Fruit fly (Drosophila melanogaster): ENCODE results near the gene Mon1.

Gene Mon1

dm6 chr2L:4886645-4887044, 36.2 kb downstream of the Mon1 start:
- TF ChIP-seq Sin3A (optimal IDR thresholded peaks at IDR 0.05) (no peak), h (optimal IDR thresholded peaks at IDR 0.05) (no peak), insv (optimal IDR thresholded peaks at IDR 0.05) (no peak), Myc (optimal IDR thresholded peaks at IDR 0.05) (no peak), psq (optimal IDR thresholded peaks at IDR 0.05) (no peak), ttk (optimal IDR thresholded peaks at IDR 0.05) (no peak)

- TF ChIP-seq psq (optimal IDR thresholded peaks at IDR 0.05) (no peak), h (optimal IDR thresholded peaks at IDR 0.05) (no peak), ttk (optimal IDR thresholded peaks at IDR 0.05) (no peak), Sin3A (optimal IDR thresholded peaks at IDR 0.05) (no peak), Myc (optimal IDR thresholded peaks at IDR 0.05) (no peak), insv (optimal IDR thresholded peaks at IDR 0.05) (no peak)
Measured at dm6 chr2L:4887382-4888219, 37.2 kb downstream of the Mon1 start.

- TF ChIP-seq psq (optimal IDR thresholded peaks at IDR 0.05), result no peak
- no peak for TF ChIP-seq insv (optimal IDR thresholded peaks at IDR 0.05)
- TF ChIP-seq ttk (optimal IDR thresholded peaks at IDR 0.05), result no peak
- no peak for TF ChIP-seq Sin3A (optimal IDR thresholded peaks at IDR 0.05)
- TF ChIP-seq Myc (optimal IDR thresholded peaks at IDR 0.05), result no peak
- no peak for TF ChIP-seq h (optimal IDR thresholded peaks at IDR 0.05)
Measured at dm6 chr2L:4888541-4888940, 38.1 kb downstream of the Mon1 start.

dm6 chr2L:4889451-4890045, 39.1 kb downstream of the Mon1 start, which contains the start of gene CG15625:
TSS of gene CG15625 (plus strand) at chr2L:4889995.
- TF ChIP-seq ttk (optimal IDR thresholded peaks at IDR 0.05) (no peak), Myc (optimal IDR thresholded peaks at IDR 0.05) (no peak), psq (optimal IDR thresholded peaks at IDR 0.05) (no peak), insv (optimal IDR thresholded peaks at IDR 0.05) (no peak), Sin3A (optimal IDR thresholded peaks at IDR 0.05) (no peak), h (optimal IDR thresholded peaks at IDR 0.05) (no peak)

- TF ChIP-seq insv (optimal IDR thresholded peaks at IDR 0.05) (no peak), Sin3A (optimal IDR thresholded peaks at IDR 0.05) (no peak), Myc (optimal IDR thresholded peaks at IDR 0.05) (no peak), h (optimal IDR thresholded peaks at IDR 0.05) (no peak), psq (optimal IDR thresholded peaks at IDR 0.05) (no peak), ttk (optimal IDR thresholded peaks at IDR 0.05) (no peak)
Measured at dm6 chr2L:4891914-4892469, 41.6 kb downstream of the Mon1 start, which contains the start of gene CG3036. TSS of gene CG3036 (plus strand) at chr2L:4892112.

- no peak for TF ChIP-seq ttk (optimal IDR thresholded peaks at IDR 0.05)
- no peak for TF ChIP-seq Sin3A (optimal IDR thresholded peaks at IDR 0.05)
- TF ChIP-seq insv (optimal IDR thresholded peaks at IDR 0.05), result no peak
Measured at dm6 chr2L:4893612-4894011, 43.2 kb downstream of the Mon1 start.

dm6 chr2L:4895902-4896301, 45.5 kb downstream of the Mon1 start:
- TF ChIP-seq h (optimal IDR thresholded peaks at IDR 0.05) (no peak), ttk (optimal IDR thresholded peaks at IDR 0.05) (no peak), psq (optimal IDR thresholded peaks at IDR 0.05) (no peak), Sin3A (optimal IDR thresholded peaks at IDR 0.05) (no peak), Myc (optimal IDR thresholded peaks at IDR 0.05) (no peak), insv (optimal IDR thresholded peaks at IDR 0.05) (no peak)

dm6 chr2L:4896484-4897205, 46.2 kb downstream of the Mon1 start:
- TF ChIP-seq psq (optimal IDR thresholded peaks at IDR 0.05) (no peak), h (optimal IDR thresholded peaks at IDR 0.05) (no peak), Myc (optimal IDR thresholded peaks at IDR 0.05) (no peak)

- TF ChIP-seq Myc (optimal IDR thresholded peaks at IDR 0.05) (no peak), h (optimal IDR thresholded peaks at IDR 0.05) (no peak)
Measured at dm6 chr2L:4898165-4898564, 47.7 kb downstream of the Mon1 start.

dm6 chr2L:4899599-4900559, 49.4 kb downstream of the Mon1 start:
- no peak for TF ChIP-seq ttk (optimal IDR thresholded peaks at IDR 0.05)
- no peak for TF ChIP-seq Myc (optimal IDR thresholded peaks at IDR 0.05)
- no peak for TF ChIP-seq h (optimal IDR thresholded peaks at IDR 0.05)
- TF ChIP-seq insv (optimal IDR thresholded peaks at IDR 0.05), result no peak
- TF ChIP-seq Sin3A (optimal IDR thresholded peaks at IDR 0.05), result no peak
- no peak for TF ChIP-seq psq (optimal IDR thresholded peaks at IDR 0.05)
